Fruit fly (Drosophila melanogaster) whole organism, embryonic: ENCODE measurements around the gene fzy.

Experiments used
- Abd-B ChIP-seq: fragments of 200-800 bp; sonication (Bioruptor generic); optimal IDR thresholded peaks from 2 replicates; lab custom pipeline; 2018; ENCODE audit warnings: missing biosample characterization, mild to moderate bottlenecking, missing genetic modification characterization, moderate library complexity
- BtbVII ChIP-seq: fragments of 200-800 bp; sonication (Bioruptor generic); optimal IDR thresholded peaks from 3 replicates; lab custom pipeline; 2017; ENCODE audit warnings: missing biosample characterization, mild to moderate bottlenecking, missing genetic modification characterization
- CG10274 ChIP-seq: fragments of 200-800 bp; sonication (Bioruptor generic); optimal IDR thresholded peaks from 3 replicates; lab custom pipeline; 2017; ENCODE audit warnings: missing biosample characterization, mild to moderate bottlenecking, missing genetic modification characterization
- CG11695 ChIP-seq: fragments of 200-800 bp; sonication (Bioruptor generic); IDR thresholded peaks from 3 replicates; pipeline ENCODE4 v1.3.6; 2022; ENCODE audit warnings: missing biosample characterization, missing genetic modification characterization
- CG12155 ChIP-seq: fragments of 200-800 bp; sonication (Bioruptor generic); optimal IDR thresholded peaks from 3 replicates; lab custom pipeline; 2016; ENCODE audit warnings: missing biosample characterization, missing genetic modification characterization
- CG12659 ChIP-seq: fragments of 200-800 bp; sonication (Bioruptor generic); optimal IDR thresholded peaks from 3 replicates; lab custom pipeline; 2017; ENCODE audit warnings: mild to moderate bottlenecking, missing biosample characterization, missing genetic modification reagents, missing genetic modification characterization
- CG13287 ChIP-seq: fragments of 200-800 bp; sonication (Bioruptor generic); IDR thresholded peaks from 2 replicates; pipeline ENCODE4 v1.3.6; 2022; ENCODE audit warnings: missing biosample characterization, missing genetic modification characterization; ENCODE audit not compliant: partially characterized antibody
- CG14050 ChIP-seq: fragments of 200-800 bp; sonication (Bioruptor generic); IDR thresholded peaks from 3 replicates; pipeline ENCODE4 v1.3.6; 2022; ENCODE audit warnings: missing biosample characterization, missing genetic modification characterization
- CG14860 ChIP-seq: fragments of 200-800 bp; sonication (Bioruptor generic); IDR thresholded peaks from 3 replicates; pipeline ENCODE4 v1.3.6; 2022; ENCODE audit warnings: missing biosample characterization, missing genetic modification characterization; ENCODE audit not compliant: partially characterized antibody
- CG15479 ChIP-seq: fragments of 200-800 bp; sonication (Bioruptor generic); optimal IDR thresholded peaks from 3 replicates; lab custom pipeline; 2019; ENCODE audit warnings: missing biosample characterization, mild to moderate bottlenecking, missing genetic modification characterization, moderate library complexity
- CG15601 ChIP-seq: fragments of 200-800 bp; sonication (Bioruptor generic); optimal IDR thresholded peaks from 3 replicates; lab custom pipeline; 2019; ENCODE audit warnings: missing biosample characterization, mild to moderate bottlenecking, missing genetic modification characterization, moderate library complexity
- CG17568 ChIP-seq: fragments of 200-800 bp; sonication (Bioruptor generic); optimal IDR thresholded peaks from 2 replicates; lab custom pipeline; 2018; ENCODE audit warnings: missing biosample characterization, mild to moderate bottlenecking, missing genetic modification characterization, moderate library complexity
- CG17912 ChIP-seq: fragments of 200-800 bp; sonication (Bioruptor generic); optimal IDR thresholded peaks from 2 replicates; lab custom pipeline; 2018; ENCODE audit warnings: missing biosample characterization, mild to moderate bottlenecking, missing genetic modification characterization
- CG2875 ChIP-seq: fragments of 200-800 bp; sonication (Bioruptor generic); optimal IDR thresholded peaks from 2 replicates; lab custom pipeline; 2017; ENCODE audit warnings: missing biosample characterization, mild to moderate bottlenecking, missing genetic modification characterization, missing genetic modification reagents
- CG30020 ChIP-seq: fragments of 200-800 bp; optimal IDR thresholded peaks from 2 replicates; lab custom pipeline; 2019; ENCODE audit warnings: missing biosample characterization, mild to moderate bottlenecking, missing genetic modification characterization, moderate library complexity
- CG30403 ChIP-seq: fragments of 200-800 bp; sonication (Bioruptor generic); optimal IDR thresholded peaks from 3 replicates; lab custom pipeline; 2016; ENCODE audit warnings: missing biosample characterization, missing genetic modification characterization
- CG3065 ChIP-seq: fragments of 200-800 bp; sonication (Bioruptor generic); optimal IDR thresholded peaks from 2 replicates; lab custom pipeline; 2016; ENCODE audit warnings: missing biosample characterization, missing genetic modification characterization
- CG33557 ChIP-seq: fragments of 200-800 bp; sonication (Bioruptor generic); optimal IDR thresholded peaks from 2 replicates; lab custom pipeline; 2019; ENCODE audit warnings: missing biosample characterization, mild to moderate bottlenecking, missing genetic modification characterization, moderate library complexity
- CG3838 ChIP-seq: fragments of 200-800 bp; sonication (Bioruptor generic); optimal IDR thresholded peaks from 3 replicates; lab custom pipeline; 2016; ENCODE audit warnings: missing biosample characterization, missing genetic modification characterization
- CG4617 ChIP-seq: fragments of 200-800 bp; sonication (Bioruptor generic); optimal IDR thresholded peaks from 3 replicates; lab custom pipeline; 2016; ENCODE audit warnings: missing biosample characterization, missing genetic modification characterization, borderline replicate concordance
- CG5245 ChIP-seq: fragments of 200-800 bp; sonication (Bioruptor generic); optimal IDR thresholded peaks from 3 replicates; lab custom pipeline; 2016; ENCODE audit warnings: missing biosample characterization, missing genetic modification characterization
- CG6689 ChIP-seq: fragments of 200-800 bp; sonication (Bioruptor generic); IDR thresholded peaks from 2 replicates; pipeline ENCODE4 v1.3.6; 2022; ENCODE audit warnings: missing biosample characterization, missing genetic modification characterization
- CG7372 ChIP-seq: fragments of 200-800 bp; sonication (Bioruptor generic); IDR thresholded peaks from 2 replicates; pipeline ENCODE4 v1.3.6; 2022; ENCODE audit warnings: missing biosample characterization, missing genetic modification characterization
- CG7745 ChIP-seq: fragments of 200-800 bp; sonication (Bioruptor generic); optimal IDR thresholded peaks from 2 replicates; lab custom pipeline; 2018; ENCODE audit warnings: missing biosample characterization, mild to moderate bottlenecking, missing genetic modification characterization, moderate library complexity
- CG7786 ChIP-seq: fragments of 200-800 bp; sonication (Bioruptor generic); optimal IDR thresholded peaks from 2 replicates; lab custom pipeline; 2016; ENCODE audit warnings: missing biosample characterization, missing genetic modification characterization
- CTCF ChIP-seq: fragments of 200-800 bp; sonication (Bioruptor generic); optimal IDR thresholded peaks from 2 replicates; lab custom pipeline; 2017; ENCODE audit warnings: missing biosample characterization, mild to moderate bottlenecking, missing genetic modification characterization, moderate library complexity
- Elba2 ChIP-seq: fragments of 200-800 bp; sonication (Bioruptor generic); optimal IDR thresholded peaks from 3 replicates; lab custom pipeline; 2016; ENCODE audit warnings: missing biosample characterization, missing genetic modification characterization
- Fer1 ChIP-seq: fragments of 200-800 bp; sonication (Bioruptor generic); optimal IDR thresholded peaks from 2 replicates; lab custom pipeline; 2017; ENCODE audit warnings: missing biosample characterization, mild to moderate bottlenecking, missing genetic modification characterization
- HLHmδ ChIP-seq: fragments of 200-800 bp; sonication (Bioruptor generic); optimal IDR thresholded peaks from 2 replicates; lab custom pipeline; 2018; ENCODE audit warnings: missing biosample characterization, mild to moderate bottlenecking, missing genetic modification characterization, moderate library complexity
- Hey ChIP-seq: fragments of 200-800 bp; sonication (Bioruptor generic); optimal IDR thresholded peaks from 3 replicates; lab custom pipeline; 2018; ENCODE audit warnings: missing biosample characterization, mild to moderate bottlenecking, missing genetic modification characterization
- NK7.1 ChIP-seq: fragments of 200-800 bp; sonication (Bioruptor generic); optimal IDR thresholded peaks from 3 replicates; lab custom pipeline; 2016; ENCODE audit warnings: missing biosample characterization, missing genetic modification characterization
- Rfx ChIP-seq: fragments of 200-800 bp; sonication (Bioruptor generic); IDR thresholded peaks from 2 replicates; pipeline ENCODE4 v1.3.6; 2022; ENCODE audit warnings: missing biosample characterization, missing genetic modification characterization
- Taf1 ChIP-seq: fragments of 200-800 bp; sonication (Bioruptor generic); IDR thresholded peaks from 2 replicates; pipeline ENCODE4 v1.3.6; 2022; ENCODE audit warnings: missing biosample characterization, missing genetic modification characterization
- Usf ChIP-seq: fragments of 200-800 bp; sonication (Bioruptor generic); optimal IDR thresholded peaks from 2 replicates; lab custom pipeline; 2017; ENCODE audit warnings: missing genotype, missing biosample characterization, missing genetic modification characterization
- YL-1 ChIP-seq: fragments of 200-800 bp; sonication (Bioruptor generic); optimal IDR thresholded peaks from 3 replicates; lab custom pipeline; 2017; ENCODE audit warnings: missing biosample characterization, mild to moderate bottlenecking, missing genetic modification characterization
- ara ChIP-seq: fragments of 200-800 bp; sonication (Bioruptor generic); IDR thresholded peaks from 2 replicates; pipeline ENCODE4 v1.3.6; 2022; ENCODE audit warnings: missing biosample characterization, missing genetic modification characterization
- chif ChIP-seq, 2 experiments: fragments of 200-800 bp; sonication (Bioruptor generic); optimal IDR thresholded peaks; 3 replicates each; lab custom pipeline; 2016; ENCODE audit warnings: missing biosample characterization in 2 of 2, missing genetic modification characterization in 2 of 2
- fd3F ChIP-seq: fragments of 200-800 bp; sonication (Bioruptor generic); optimal IDR thresholded peaks from 2 replicates; lab custom pipeline; 2018; ENCODE audit warnings: missing biosample characterization, mild to moderate bottlenecking, missing genetic modification characterization, moderate library complexity
- her ChIP-seq: fragments of 200-800 bp; sonication (Bioruptor generic); optimal IDR thresholded peaks from 2 replicates; lab custom pipeline; 2016; ENCODE audit warnings: missing biosample characterization, missing genetic modification characterization
- kay ChIP-seq: fragments of 200-800 bp; sonication (Bioruptor generic); optimal IDR thresholded peaks from 2 replicates; lab custom pipeline; 2016; ENCODE audit warnings: missing biosample characterization, missing genetic modification characterization
- nerfin-2 ChIP-seq: fragments of 200-800 bp; sonication (Bioruptor generic); IDR thresholded peaks from 2 replicates; pipeline ENCODE4 v1.3.6; 2022; ENCODE audit warnings: missing biosample characterization, missing genetic modification characterization; ENCODE audit not compliant: partially characterized antibody
- nom ChIP-seq: fragments of 200-800 bp; sonication (Bioruptor generic); optimal IDR thresholded peaks from 2 replicates; lab custom pipeline; 2017; ENCODE audit warnings: missing biosample characterization, missing genetic modification characterization, mild to moderate bottlenecking, moderate library complexity, missing genetic modification reagents
- org-1 ChIP-seq: fragments of 200-800 bp; sonication (Bioruptor generic); optimal IDR thresholded peaks from 2 replicates; lab custom pipeline; 2017; ENCODE audit warnings: missing biosample characterization, missing genetic modification characterization
- peb ChIP-seq: fragments of 200-800 bp; sonication (Bioruptor generic); IDR thresholded peaks from 2 replicates; pipeline ENCODE4 v1.3.6; 2022; ENCODE audit warnings: missing biosample characterization, missing genetic modification characterization
- pfk ChIP-seq: fragments of 200-800 bp; sonication (Bioruptor generic); optimal IDR thresholded peaks from 2 replicates; lab custom pipeline; 2018; ENCODE audit warnings: missing biosample characterization, mild to moderate bottlenecking, missing genetic modification characterization, moderate library complexity
- schlank ChIP-seq: fragments of 200-800 bp; sonication (Bioruptor generic); optimal IDR thresholded peaks from 2 replicates; lab custom pipeline; 2018; ENCODE audit warnings: missing biosample characterization, mild to moderate bottlenecking, missing genetic modification characterization
- sisA ChIP-seq: fragments of 200-800 bp; sonication (Bioruptor generic); IDR thresholded peaks from 2 replicates; pipeline ENCODE4 v1.3.6; 2022; ENCODE audit warnings: missing biosample characterization, missing genetic modification characterization
- tio ChIP-seq: fragments of 200-800 bp; sonication (Bioruptor generic); optimal IDR thresholded peaks from 2 replicates; lab custom pipeline; 2017; ENCODE audit warnings: missing biosample characterization, missing genetic modification characterization, inconsistent platforms
- tna ChIP-seq: fragments of 200-800 bp; sonication (Bioruptor generic); IDR thresholded peaks from 2 replicates; pipeline ENCODE4 v1.3.6; 2022; ENCODE audit warnings: missing biosample characterization, missing genetic modification characterization; ENCODE audit not compliant: partially characterized antibody
- vnd ChIP-seq: fragments of 200-800 bp; sonication (Bioruptor generic); IDR thresholded peaks from 3 replicates; pipeline ENCODE4 v1.3.6; 2022; ENCODE audit warnings: missing biosample characterization, missing genetic modification characterization; ENCODE audit not compliant: partially characterized antibody

The fzy gene

DNA sequence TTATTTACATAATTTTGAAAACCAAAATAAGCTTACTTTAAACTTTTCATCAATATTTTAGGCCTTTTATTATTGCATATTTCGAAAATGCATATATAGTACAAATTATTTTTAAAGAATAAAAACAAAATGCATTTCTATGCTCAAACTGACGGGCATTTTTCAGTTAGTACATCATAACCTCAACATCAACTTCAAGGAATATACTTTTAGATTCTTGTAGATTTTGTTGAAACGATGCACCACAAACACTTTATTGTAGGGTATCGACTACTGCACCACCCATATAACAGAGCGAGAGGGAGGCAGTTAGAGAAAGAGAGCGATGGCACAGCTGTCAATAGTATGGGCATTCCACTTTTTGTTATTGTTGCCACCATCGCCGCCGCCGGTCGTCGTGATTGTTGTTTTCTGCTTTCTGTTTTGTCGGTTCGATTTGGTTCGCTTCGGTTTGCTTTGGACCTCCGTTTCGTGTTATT lies 30.9 kb upstream of the fzy start (continued):
- peak; percentile 85 for TF ChIP-seq Fer1 (GFP tag; lab: Kevin White, UChicago)
- TF ChIP-seq CG3838, result peak; percentile 76
- no peak for TF ChIP-seq HLHmδ (GFP tag; lab: Kevin White, UChicago)
- TF ChIP-seq org-1, result peak; percentile 95
- no peak for TF ChIP-seq CG15479 (GFP tag; lab: Kevin White, UChicago)
- TF ChIP-seq CG10274 (GFP tag; lab: Kevin White, UChicago), result peak; percentile 99
- peak; percentile 58 for TF ChIP-seq her
- peak; percentile 45 for TF ChIP-seq schlank
- TF ChIP-seq CG14050, result peak; percentile 82
- peak; percentile 30 for TF ChIP-seq nom (GFP tag; lab: Kevin White, UChicago)
- no peak for TF ChIP-seq tna (GFP tag; lab: Robert Waterston, UW)
- peak; percentile 79 for TF ChIP-seq CG17568 (GFP tag; lab: Kevin White, UChicago)
- TF ChIP-seq Taf1 (GFP tag; lab: Robert Waterston, UW), result 0 out of 2 replicates have a peak, but pooled peaks have one; percentile 18
- peak; percentile 91 for TF ChIP-seq tio (GFP tag; lab: Kevin White, UChicago)
- TF ChIP-seq CG33557 (GFP tag; lab: Kevin White, UChicago), result peak; percentile 76
- TF ChIP-seq CG2875 (GFP tag; lab: Kevin White, UChicago), result peak; percentile 92
- TF ChIP-seq CG30403 (GFP tag; lab: Kevin White, UChicago), result peak; percentile 96
- peak; percentile 84 for TF ChIP-seq BtbVII
- TF ChIP-seq Usf, result peak; percentile 47
- TF ChIP-seq peb (GFP tag; lab: Robert Waterston, UW), result peak; percentile 80
- peak; percentile 90 for TF ChIP-seq CG15601 (tag; lab: Kevin White, UChicago)
- no peak for TF ChIP-seq Hey (tag; lab: Kevin White, UChicago)
- peak; percentile 72; the same call in 2 of the 3 replicates for TF ChIP-seq CG11695
- peak; percentile 21 for TF ChIP-seq YL-1
- TF ChIP-seq CG3065 (GFP tag; lab: Kevin White, UChicago), result peak; percentile 79
- TF ChIP-seq chif (GFP tag; optimal IDR thresholded peaks at IDR 0.05; lab: Kevin White, UChicago), result peak; percentile 86 to 94
- TF ChIP-seq vnd (GFP tag; lab: Robert Waterston, UW), result no peak
- TF ChIP-seq CG6689, result peak; percentile 84
- peak; percentile 63 for TF ChIP-seq CTCF (GFP tag; lab: Kevin White, UChicago)
- TF ChIP-seq Rfx (GFP tag; lab: Robert Waterston, UW), result peak; percentile 59
- TF ChIP-seq NK7.1, result peak; percentile 62
- no peak for TF ChIP-seq nerfin-2 (GFP tag; lab: Robert Waterston, UW)
- peak; percentile 80 for TF ChIP-seq sisA (GFP tag; lab: Robert Waterston, UW)
- no peak; the same call in 1 of the 2 replicates for TF ChIP-seq ara (GFP tag; lab: Robert Waterston, UW)
- TF ChIP-seq CG14860 (GFP tag; lab: Robert Waterston, UW), result no peak
- TF ChIP-seq fd3F, result peak; percentile 85
- peak; percentile 94 for TF ChIP-seq CG12659 (GFP tag; lab: Kevin White, UChicago)
- peak; percentile 75 for TF ChIP-seq CG30020
- no peak for TF ChIP-seq Elba2 (GFP tag; lab: Kevin White, UChicago)
- TF ChIP-seq pfk (GFP tag; lab: Kevin White, UChicago), result peak; percentile 40
- peak; percentile 85 for TF ChIP-seq kay (GFP tag; lab: Kevin White, UChicago)
- peak; percentile 92 for TF ChIP-seq Abd-B (GFP tag; lab: Kevin White, UChicago)
- peak; percentile 70 for TF ChIP-seq CG7786 (GFP tag; lab: Kevin White, UChicago)
- TF ChIP-seq CG17912 (GFP tag; lab: Kevin White, UChicago), result peak; percentile 25
- no peak for TF ChIP-seq CG13287 (GFP tag; lab: Robert Waterston, UW)
- peak; percentile 62 for TF ChIP-seq CG7372 (GFP tag; lab: Robert Waterston, UW)
- peak; percentile 86 for TF ChIP-seq CG4617 (GFP tag; lab: Kevin White, UChicago)
- TF ChIP-seq CG5245 (GFP tag; lab: Kevin White, UChicago), result peak; percentile 76
- no peak for TF ChIP-seq CG7745 (tag; lab: Kevin White, UChicago)
- peak; percentile 83 for TF ChIP-seq CG12155 (GFP tag; lab: Kevin White, UChicago)
